Worm (Caenorhabditis elegans): ENCODE results near the gene srh-181.

DNA sequence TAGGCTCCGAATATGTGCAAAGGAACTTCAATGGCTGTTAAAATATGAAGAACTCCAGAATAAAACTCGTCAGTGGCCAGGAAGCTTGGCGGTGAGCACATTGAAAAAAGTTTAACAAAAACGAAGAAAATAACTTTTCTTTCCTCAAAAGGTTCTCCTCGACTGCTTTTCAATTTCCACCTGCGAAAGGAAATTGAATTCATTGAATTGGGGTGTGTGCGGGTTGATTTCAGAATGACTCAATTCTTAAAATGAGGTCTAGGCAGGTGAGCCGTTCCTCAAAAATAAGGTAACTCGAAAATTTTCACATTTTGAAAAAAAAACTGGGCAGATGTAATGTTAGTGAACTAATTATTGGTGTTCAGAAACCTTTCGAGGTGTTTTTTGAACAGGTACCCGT lies 908 bp upstream of the srh-181 start, which contains the start of gene srh-182:
- TF ChIP-seq nhr-84 (tag; optimal IDR thresholded peaks at IDR 0.05) (no peak), aly-2 (tag; optimal IDR thresholded peaks at IDR 0.05) (no peak)
